Worm (Caenorhabditis elegans) whole organism, L3 larva: ENCODE data around the gene fbxo-11.2.

Experiments used
- ZK546.5 ChIP-seq: sonication (generic microtip); optimal IDR thresholded peaks from 2 replicates; lab custom pipeline; 2017; ENCODE audit warnings: missing biosample characterization, missing genetic modification characterization
- ceh-82 ChIP-seq: fragments of 150-350 bp; optimal IDR thresholded peaks from 2 replicates; lab custom pipeline; 2014; ENCODE audit warnings: missing biosample characterization, missing genetic modification characterization
- egl-27 ChIP-seq: sonication (generic microtip); optimal IDR thresholded peaks from 4 replicates; lab custom pipeline; 2017; ENCODE audit warnings: missing biosample characterization, missing genetic modification reagents, missing genetic modification characterization
- fkh-10 ChIP-seq: sonication (generic microtip); optimal IDR thresholded peaks from 2 replicates; lab custom pipeline; 2017; ENCODE audit warnings: missing biosample characterization, missing genetic modification reagents, missing genetic modification characterization
- fos-1 ChIP-seq: fragments of 150-350 bp; optimal IDR thresholded peaks from 2 replicates; lab custom pipeline; 2014; ENCODE audit warnings: missing biosample characterization, missing genetic modification characterization
- jun-1 ChIP-seq: fragments of 150-350 bp; optimal IDR thresholded peaks from 2 replicates; lab custom pipeline; 2014; ENCODE audit warnings: missing biosample characterization, missing genetic modification reagents, missing genetic modification characterization
- lin-15B ChIP-seq: fragments of 150-350 bp; optimal IDR thresholded peaks from 2 replicates; lab custom pipeline; 2014; ENCODE audit warnings: missing biosample characterization, missing genetic modification characterization
- lsy-12 ChIP-seq: sonication (generic microtip); optimal IDR thresholded peaks from 2 replicates; lab custom pipeline; 2016; ENCODE audit warnings: mild to moderate bottlenecking, missing genetic modification characterization, missing compliant biosample characterization
- nhr-28 ChIP-seq: fragments of 150-350 bp; optimal IDR thresholded peaks from 2 replicates; lab custom pipeline; 2014; ENCODE audit warnings: missing biosample characterization, missing genetic modification characterization
- tbx-2 ChIP-seq: sonication (generic microtip); optimal IDR thresholded peaks from 2 replicates; lab custom pipeline; 2016; ENCODE audit warnings: mild to moderate bottlenecking, missing genetic modification characterization, missing compliant biosample characterization
- unc-39 ChIP-seq: sonication (generic microtip); optimal IDR thresholded peaks from 4 replicates; lab custom pipeline; 2017; ENCODE audit warnings: missing biosample characterization, missing genetic modification characterization
- unc-62 ChIP-seq: fragments of 150-350 bp; sonication (generic microtip); optimal IDR thresholded peaks from 4 replicates; lab custom pipeline; 2014; ENCODE audit warnings: missing biosample characterization, missing genetic modification reagents, missing genetic modification characterization
- ztf-4 ChIP-seq: fragments of 150-350 bp; optimal IDR thresholded peaks from 2 replicates; lab custom pipeline; 2014; ENCODE audit warnings: missing biosample characterization, missing genetic modification characterization

DNA sequence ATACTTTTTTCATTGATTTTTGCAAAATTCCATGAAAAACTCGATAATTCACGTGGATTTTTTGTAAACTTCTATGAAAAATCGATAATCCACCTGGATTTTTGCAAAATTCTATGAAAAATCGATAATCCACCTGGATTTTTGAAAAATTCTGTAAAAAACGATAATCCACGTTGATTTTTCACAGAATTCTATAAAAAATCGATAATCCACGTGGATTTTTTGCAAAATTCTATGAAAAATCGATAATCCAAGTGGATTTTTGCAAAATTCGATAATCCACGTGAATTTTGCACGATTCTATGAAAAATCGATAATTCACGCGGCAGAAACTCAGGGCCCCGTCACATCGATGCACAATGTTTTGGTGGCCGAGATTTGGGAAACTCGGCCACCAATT is 5.0 kb upstream of the fbxo-11.2 start:
- TF ChIP-seq fkh-10 (GFP tag; lab: Kevin White, UChicago), result no peak
- TF ChIP-seq lin-15B, result no peak
- TF ChIP-seq ztf-4 (tag; lab: Kevin White, UChicago), result no peak
- no peak for TF ChIP-seq unc-62
- TF ChIP-seq fos-1 (tag; lab: Kevin White, UChicago), result no peak
- no peak for TF ChIP-seq jun-1
- no peak for TF ChIP-seq lsy-12 (tag; lab: Kevin White, UChicago)
- no peak for TF ChIP-seq unc-39
- no peak for TF ChIP-seq tbx-2 (tag; lab: Kevin White, UChicago)
- TF ChIP-seq nhr-28 (tag; lab: Kevin White, UChicago), result no peak
- no peak for TF ChIP-seq ceh-82 (tag; lab: Kevin White, UChicago)
- no peak for TF ChIP-seq egl-27 (tag; lab: Kevin White, UChicago)
- no peak for TF ChIP-seq ZK546.5 (tag; lab: Kevin White, UChicago)
